Fruit fly (Drosophila melanogaster): ENCODE results near the gene CG33673.

dm6 chr2L:1947959-1948358 is 1.4 kb upstream of the CG33673 start:
- TF ChIP-seq hb (GFP tag; IDR thresholded peaks at IDR 0.05; ENCODE audit: partially characterized antibody) (no peak), tap (tag; optimal IDR thresholded peaks at IDR 0.05) (no peak), h (optimal IDR thresholded peaks at IDR 0.05) (no peak), Ravus (GFP tag; IDR thresholded peaks at IDR 0.05) (no peak), psq (GFP tag; optimal IDR thresholded peaks at IDR 0.05) (no peak), mam (GFP tag; optimal IDR thresholded peaks at IDR 0.05) (no peak), Spps (tag; optimal IDR thresholded peaks at IDR 0.05) (no peak), Opbp (GFP tag; IDR thresholded peaks at IDR 0.05; ENCODE audit: partially characterized antibody) (no peak), tin (GFP tag; optimal IDR thresholded peaks at IDR 0.05) (no peak), emc (GFP tag; optimal IDR thresholded peaks at IDR 0.05) (no peak), Gug (GFP tag; IDR thresholded peaks at IDR 0.05) (no peak), cato (GFP tag; optimal IDR thresholded peaks at IDR 0.05; ENCODE audit: borderline replicate concordance) (no peak), Dip2 (GFP tag; IDR thresholded peaks at IDR 0.05) (no peak), phol (tag; optimal IDR thresholded peaks at IDR 0.05) (no peak)
